Fruit fly (Drosophila melanogaster) Kc167 (cell line): ENCODE measurements around the gene TrpRS-m.

Experiments
- Myc ChIP-seq: fragments of >200 bp; optimal IDR thresholded peaks from 2 replicates; lab custom pipeline; 2017; ENCODE audit warnings: missing external identifiers
- Sin3A ChIP-seq: fragments of >200 bp; optimal IDR thresholded peaks from 2 replicates; lab custom pipeline; 2018; ENCODE audit warnings: missing external identifiers
- h ChIP-seq: fragments of >200 bp; optimal IDR thresholded peaks from 3 replicates; lab custom pipeline; 2018; ENCODE audit warnings: missing external identifiers
- insv ChIP-seq: fragments of >200 bp; optimal IDR thresholded peaks from 3 replicates; lab custom pipeline; 2018; ENCODE audit warnings: missing external identifiers
- psq ChIP-seq: fragments of >200 bp; optimal IDR thresholded peaks from 2 replicates; lab custom pipeline; 2017; ENCODE audit warnings: missing external identifiers
- ttk ChIP-seq: sonication (Bioruptor generic); optimal IDR thresholded peaks from 2 replicates; lab custom pipeline; 2017; ENCODE audit warnings: missing external identifiers

- TF ChIP-seq Myc (lab: Kevin White, UChicago) (no peak), Sin3A (no peak), insv (lab: Kevin White, UChicago) (no peak), h (lab: Kevin White, UChicago) (no peak), ttk (lab: Kevin White, UChicago) (no peak), psq (lab: Kevin White, UChicago) (no peak)
Measured at dm6 chr3L:17878781-17879360, 29.3 kb downstream of the TrpRS-m start, which contains the start of gene CG7408.
